Worm (Caenorhabditis elegans) whole organism, early embryonic: ENCODE data around the gene fbxa-143.

Experiments used
- B0310.2 ChIP-seq: sonication (generic microtip); optimal IDR thresholded peaks from 2 replicates; lab custom pipeline; 2016; ENCODE audit warnings: mild to moderate bottlenecking, missing genetic modification characterization, missing compliant biosample characterization
- F13C5.2 ChIP-seq: sonication (generic microtip); optimal IDR thresholded peaks from 2 replicates; lab custom pipeline; 2017; ENCODE audit warnings: mild to moderate bottlenecking, missing genetic modification characterization, inconsistent platforms, missing compliant biosample characterization
- aly-1 ChIP-seq: sonication (generic microtip); optimal IDR thresholded peaks from 2 replicates; lab custom pipeline; 2016; ENCODE audit warnings: missing genetic modification characterization, missing compliant biosample characterization
- ama-1 ChIP-seq: fragments of 150-350 bp; optimal IDR thresholded peaks from 2 replicates; lab custom pipeline; 2014
- ceh-13 ChIP-seq: fragments of 200-800 bp; sonication (Bioruptor generic); optimal IDR thresholded peaks from 2 replicates; lab custom pipeline; 2018; ENCODE audit warnings: mild to moderate bottlenecking, missing genetic modification characterization, missing compliant biosample characterization
- ceh-36 ChIP-seq: sonication (generic microtip); optimal IDR thresholded peaks from 2 replicates; lab custom pipeline; 2016; ENCODE audit warnings: missing genetic modification characterization, inconsistent platforms, missing compliant biosample characterization
- ets-7 ChIP-seq: sonication (generic microtip); optimal IDR thresholded peaks from 2 replicates; lab custom pipeline; 2016; ENCODE audit warnings: missing genotype, missing genetic modification characterization, missing compliant biosample characterization
- flt-1 ChIP-seq: fragments of 200-800 bp; sonication (Bioruptor generic); IDR thresholded peaks from 2 replicates; pipeline ENCODE4 v1.3.6; 2022; ENCODE audit warnings: missing genetic modification characterization, missing compliant biosample characterization
- hmbx-1 ChIP-seq: sonication (generic microtip); optimal IDR thresholded peaks from 2 replicates; lab custom pipeline; 2016; ENCODE audit warnings: mild to moderate bottlenecking, missing genetic modification characterization, missing compliant biosample characterization
- hmg-4 ChIP-seq: fragments of 200-800 bp; sonication (Bioruptor generic); optimal IDR thresholded peaks from 2 replicates; lab custom pipeline; 2018; ENCODE audit warnings: mild to moderate bottlenecking, missing genetic modification characterization, missing compliant biosample characterization
- hnd-1 ChIP-seq: sonication (generic microtip); optimal IDR thresholded peaks from 2 replicates; lab custom pipeline; 2016; ENCODE audit warnings: missing genetic modification characterization, missing compliant biosample characterization
- pes-1 ChIP-seq: fragments of 200-800 bp; sonication (Bioruptor generic); IDR thresholded peaks from 2 replicates; pipeline ENCODE4 v1.3.6; 2022; ENCODE audit warnings: missing genetic modification reagents, missing genetic modification characterization, missing compliant biosample characterization
- scrt-1 ChIP-seq: fragments of 200-800 bp; sonication (Bioruptor generic); IDR thresholded peaks from 2 replicates; pipeline ENCODE4 v1.3.6; 2022; ENCODE audit warnings: missing genetic modification characterization, missing compliant biosample characterization
- sea-1 ChIP-seq: fragments of 200-800 bp; sonication (Bioruptor generic); conservative IDR thresholded peaks from 2 replicates; pipeline ENCODE4 v1.3.6; 2022; ENCODE audit warnings: missing genetic modification characterization, missing compliant biosample characterization
- tbx-11 ChIP-seq: fragments of 200-800 bp; sonication (Bioruptor generic); IDR thresholded peaks from 2 replicates; pipeline ENCODE4 v1.3.6; 2022; ENCODE audit warnings: missing genetic modification characterization, missing compliant biosample characterization
- tbx-37 ChIP-seq: fragments of 200-800 bp; sonication (Bioruptor generic); conservative IDR thresholded peaks from 2 replicates; pipeline ENCODE4 v1.3.6; 2022; ENCODE audit warnings: missing genetic modification reagents, missing genetic modification characterization, missing compliant biosample characterization
- tra-4 ChIP-seq: sonication (generic microtip); optimal IDR thresholded peaks from 2 replicates; lab custom pipeline; 2017; ENCODE audit warnings: missing genetic modification characterization, missing compliant biosample characterization

fbxa-143 gene

ce11 chrV:16090685-16091084, 36.6 kb downstream of the fbxa-143 start, which contains the start of gene F22B8.3:
F22B8.3 (plus strand) TSS chrV:16090985.
- TF ChIP-seq ceh-13 (no peak), tra-4 (tag; lab: Kevin White, UChicago) (no peak), hnd-1 (tag; lab: Kevin White, UChicago) (no peak), sea-1 (GFP tag; lab: Robert Waterston, UW) (no peak), ets-7 (tag; lab: Kevin White, UChicago) (no peak), flt-1 (no peak), pes-1 (no peak), aly-1 (tag; lab: Kevin White, UChicago) (no peak), tbx-37 (GFP tag; lab: Robert Waterston, UW) (no peak), hmg-4 (GFP tag; lab: Kevin White, UChicago) (no peak), ceh-36 (tag; lab: Kevin White, UChicago) (no peak), scrt-1 (GFP tag; lab: Robert Waterston, UW) (no peak), tbx-11 (no peak), F13C5.2 (no peak), B0310.2 (tag; lab: Kevin White, UChicago) (no peak), hmbx-1 (tag; lab: Kevin White, UChicago) (no peak), ama-1 (lab: Kevin White, UChicago) (no peak)

ce11 chrV:16080678-16081077, 46.6 kb downstream of the fbxa-143 start:
- no peak for TF ChIP-seq hmg-4 (GFP tag; lab: Kevin White, UChicago)
- TF ChIP-seq ceh-36 (tag; lab: Kevin White, UChicago) = no peak
- no peak for TF ChIP-seq F13C5.2
- TF ChIP-seq sea-1 (GFP tag; lab: Robert Waterston, UW) = no peak
- no peak for TF ChIP-seq hmbx-1 (tag; lab: Kevin White, UChicago)
- TF ChIP-seq B0310.2 (tag; lab: Kevin White, UChicago) = no peak
- no peak for TF ChIP-seq scrt-1 (GFP tag; lab: Robert Waterston, UW)
- TF ChIP-seq hnd-1 (tag; lab: Kevin White, UChicago) = no peak
- no peak for TF ChIP-seq ceh-13
- no peak for TF ChIP-seq ama-1 (lab: Kevin White, UChicago)
- no peak for TF ChIP-seq tbx-37 (GFP tag; lab: Robert Waterston, UW)
- no peak for TF ChIP-seq ets-7 (tag; lab: Kevin White, UChicago)
- no peak for TF ChIP-seq aly-1 (tag; lab: Kevin White, UChicago)
- no peak for TF ChIP-seq pes-1
- no peak for TF ChIP-seq tbx-11

- TF ChIP-seq aly-1 (tag; lab: Kevin White, UChicago) = no peak
- no peak for TF ChIP-seq pes-1
- no peak for TF ChIP-seq hmbx-1 (tag; lab: Kevin White, UChicago)
- no peak for TF ChIP-seq B0310.2 (tag; lab: Kevin White, UChicago)
- TF ChIP-seq ets-7 (tag; lab: Kevin White, UChicago) = no peak
- TF ChIP-seq sea-1 (GFP tag; lab: Robert Waterston, UW) = no peak
- TF ChIP-seq scrt-1 (GFP tag; lab: Robert Waterston, UW) = no peak
- TF ChIP-seq hmg-4 (GFP tag; lab: Kevin White, UChicago) = no peak
- no peak for TF ChIP-seq F13C5.2
- no peak for TF ChIP-seq tra-4 (tag; lab: Kevin White, UChicago)
- no peak for TF ChIP-seq tbx-11
- no peak for TF ChIP-seq ceh-13
- TF ChIP-seq ama-1 (lab: Kevin White, UChicago) = no peak
- TF ChIP-seq flt-1 = no peak
- no peak for TF ChIP-seq tbx-37 (GFP tag; lab: Robert Waterston, UW)
These were observed 47.3 kb downstream of the fbxa-143 start for ce11 chrV:16080039-16080438.
